Fruit fly (Drosophila melanogaster): Measurements from ENCODE around the gene scu.

DNA sequence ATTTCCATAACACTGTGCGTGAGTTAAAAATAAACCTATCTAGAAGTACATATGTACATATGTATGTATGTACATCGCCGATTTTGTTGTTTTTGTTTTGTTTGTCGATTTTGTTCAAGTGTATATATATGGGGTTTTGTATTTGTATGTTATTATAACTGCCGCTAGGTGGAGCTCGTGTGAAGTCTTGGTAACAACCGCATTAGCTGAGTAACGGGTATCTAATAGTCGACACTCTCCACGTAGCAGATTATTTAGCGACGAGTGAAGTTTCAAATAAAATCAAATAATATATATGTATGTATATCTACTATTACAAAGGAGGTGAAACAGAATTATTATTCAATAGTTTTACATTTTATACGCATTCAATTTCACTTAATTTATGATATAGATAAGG lies 38.2 kb downstream of the scu start:
- TF ChIP-seq Dll (optimal IDR thresholded peaks at IDR 0.05): no peak
- TF ChIP-seq psq (optimal IDR thresholded peaks at IDR 0.05): no peak

Data from whole organism.